Fruit fly (Drosophila melanogaster): ENCODE measurements around the gene Ttc30.
A peak's percentile ranks its signal among the peaks of the same experiment; 100 is the strongest.

Ttc30 gene

dm6 chr2L:13074383-13074782, 32.2 kb upstream of the Ttc30 start (continued):
- TF ChIP-seq sc (optimal IDR thresholded peaks at IDR 0.05) (no peak), sc (GFP tag; optimal IDR thresholded peaks at IDR 0.05) (no peak), NC2β (GFP tag; optimal IDR thresholded peaks at IDR 0.05) (no peak), CG2129 (GFP tag; IDR thresholded peaks at IDR 0.05; ENCODE audit: partially characterized antibody) (no peak), CG17829 (tag; optimal IDR thresholded peaks at IDR 0.05) (no peak), Hr51 (GFP tag; optimal IDR thresholded peaks at IDR 0.05) (no peak), sob (GFP tag; IDR thresholded peaks at IDR 0.05) (peak; percentile 25; the same call in 1 of the 2 replicates), CG14965 (GFP tag; optimal IDR thresholded peaks at IDR 0.05; ENCODE audit: borderline replicate concordance) (no peak), Med (GFP tag) (peak; percentile 35), Rfx (GFP tag; IDR thresholded peaks at IDR 0.05) (peak; percentile 31; the same call in 1 of the 2 replicates), tx (GFP tag; optimal IDR thresholded peaks at IDR 0.05) (no peak), CG12942 (GFP tag; optimal IDR thresholded peaks at IDR 0.05) (no peak), Lhr (GFP tag; optimal IDR thresholded peaks at IDR 0.05) (no peak), ato (GFP tag; IDR thresholded peaks at IDR 0.05; ENCODE audit: partially characterized antibody) (no peak), CG4360 (GFP tag; IDR thresholded peaks at IDR 0.05) (no peak), unc-4 (GFP tag; IDR thresholded peaks at IDR 0.05; ENCODE audit: partially characterized antibody) (no peak), aop (GFP tag; IDR thresholded peaks at IDR 0.05) (no peak), Hmx (GFP tag; optimal IDR thresholded peaks at IDR 0.05) (no peak), NK7.1 (GFP tag; optimal IDR thresholded peaks at IDR 0.05) (no peak), cato (GFP tag; optimal IDR thresholded peaks at IDR 0.05; ENCODE audit: borderline replicate concordance) (no peak), CG15269 (tag; optimal IDR thresholded peaks at IDR 0.05) (peak; percentile 1), z (GFP tag; IDR thresholded peaks at IDR 0.05) (no peak), CG10366 (GFP tag; IDR thresholded peaks at IDR 0.05) (0 out of 2 replicates have a peak, but pooled peaks have one; percentile 17), rib (GFP tag; IDR thresholded peaks at IDR 0.05) (no peak), vvl (GFP tag; IDR thresholded peaks at IDR 0.05) (peak; percentile 29; the same call in 1 of the 2 replicates), CG32772 (GFP tag; IDR thresholded peaks at IDR 0.05) (no peak), CG3847 (GFP tag; IDR thresholded peaks at IDR 0.05) (0 out of 2 replicates have a peak, but pooled peaks have one; percentile 15), lab (GFP tag; optimal IDR thresholded peaks at IDR 0.05) (no peak), CG11247 (GFP tag; IDR thresholded peaks at IDR 0.05) (no peak), Optix (GFP tag; IDR thresholded peaks at IDR 0.05) (no peak), fu2 (GFP tag; optimal IDR thresholded peaks at IDR 0.05) (no peak), tgo (GFP tag; IDR thresholded peaks at IDR 0.05) (peak; percentile 17; the same call in 1 of the 3 replicates), disco-r (GFP tag; optimal IDR thresholded peaks at IDR 0.05) (no peak), CG17802 (tag; optimal IDR thresholded peaks at IDR 0.05) (no peak), CG7839 (tag; optimal IDR thresholded peaks at IDR 0.05) (peak; percentile 12), eyg (GFP tag; optimal IDR thresholded peaks at IDR 0.05) (no peak), CG17612 (GFP tag; IDR thresholded peaks at IDR 0.05) (no peak), CG12744 (GFP tag; optimal IDR thresholded peaks at IDR 0.05) (no peak), E2f1 (GFP tag; IDR thresholded peaks at IDR 0.05) (0 out of 2 replicates have a peak, but pooled peaks have one; percentile 17), pros (GFP tag; optimal IDR thresholded peaks at IDR 0.05) (no peak), twi (tag; optimal IDR thresholded peaks at IDR 0.05) (no peak), CG13624 (GFP tag; optimal IDR thresholded peaks at IDR 0.05) (no peak), CG14667 (GFP tag; IDR thresholded peaks at IDR 0.05) (peak; percentile 23; the same call in 1 of the 2 replicates), Atf-2 (GFP tag; optimal IDR thresholded peaks at IDR 0.05) (no peak), pnt (GFP tag; optimal IDR thresholded peaks at IDR 0.05) (no peak), H2.0 (GFP tag; IDR thresholded peaks at IDR 0.05) (peak; percentile 42; the same call in 1 of the 2 replicates), slbo (GFP tag; IDR thresholded peaks at IDR 0.05) (no peak), otp (GFP tag; IDR thresholded peaks at IDR 0.05) (no peak), CG14441 (GFP tag; IDR thresholded peaks at IDR 0.05) (0 out of 2 replicates have a peak, but pooled peaks have one; percentile 13), MBD-R2 (GFP tag; IDR thresholded peaks at IDR 0.05) (no peak), CG5953 (GFP tag; IDR thresholded peaks at IDR 0.05) (no peak), Ets65A (GFP tag) (peak; percentile 52)

Measured in whole organism, embryonic.